Worm (Caenorhabditis elegans): ENCODE results near the gene Y67D8B.5.

ce11 chrIV:3191466-3191865 is 10.7 kb upstream of the Y67D8B.5 start, which contains the start of gene Y67D8B.2:
- TF ChIP-seq Y55F3AM.14 (GFP tag; optimal IDR thresholded peaks at IDR 0.05), result no peak
- TF ChIP-seq unc-39 (tag; optimal IDR thresholded peaks at IDR 0.05), result no peak
- TF ChIP-seq sma-9 (GFP tag; optimal IDR thresholded peaks at IDR 0.05), result no peak
- no peak for TF ChIP-seq sma-9 (tag; optimal IDR thresholded peaks at IDR 0.05)
- no peak for TF ChIP-seq unc-62 (GFP tag; optimal IDR thresholded peaks at IDR 0.05)
- no peak for TF ChIP-seq nhr-237 (tag; optimal IDR thresholded peaks at IDR 0.05)
- TF ChIP-seq skn-1 (tag; optimal IDR thresholded peaks at IDR 0.05), result no peak
- TF ChIP-seq nhr-21 (tag; optimal IDR thresholded peaks at IDR 0.05), result no peak
- no peak for TF ChIP-seq lsy-2 (tag; optimal IDR thresholded peaks at IDR 0.05)

Data from whole organism, L2 larva.